Worm (Caenorhabditis elegans) whole organism, mixed stage, embryonic: ENCODE measurements around the gene clh-1.

Experiments
- M03D4.4 ChIP-seq: sonication (generic microtip); optimal IDR thresholded peaks from 2 replicates; lab custom pipeline; 2017; ENCODE audit warnings: mild to moderate bottlenecking, missing genetic modification characterization, missing compliant biosample characterization
- bed-3 ChIP-seq: fragments of 200-800 bp; sonication (Bioruptor generic); optimal IDR thresholded peaks from 3 replicates; lab custom pipeline; 2018; ENCODE audit warnings: mild to moderate bottlenecking, missing genetic modification characterization, moderate library complexity, missing compliant biosample characterization
- blmp-1 ChIP-seq: fragments of 150-350 bp; optimal IDR thresholded peaks from 2 replicates; lab custom pipeline; 2014; ENCODE audit warnings: missing biosample characterization, missing genetic modification characterization
- ceh-39 ChIP-seq: fragments of 150-350 bp; optimal IDR thresholded peaks from 2 replicates; lab custom pipeline; 2014; ENCODE audit warnings: missing biosample characterization, missing genetic modification characterization
- ceh-43 ChIP-seq: fragments of 200-800 bp; sonication (Bioruptor generic); optimal IDR thresholded peaks from 2 replicates; lab custom pipeline; 2018; ENCODE audit warnings: mild to moderate bottlenecking, missing genetic modification characterization, moderate library complexity, missing compliant biosample characterization
- ceh-83 ChIP-seq: fragments of 200-800 bp; sonication (Bioruptor generic); optimal IDR thresholded peaks from 2 replicates; lab custom pipeline; 2018; ENCODE audit warnings: mild to moderate bottlenecking, missing genetic modification characterization, missing compliant biosample characterization
- ces-1 ChIP-seq: fragments of 150-350 bp; optimal IDR thresholded peaks from 2 replicates; lab custom pipeline; 2014; ENCODE audit warnings: missing biosample characterization, missing genetic modification reagents, missing genetic modification characterization
- cnd-1 ChIP-seq: fragments of 200-800 bp; sonication (Bioruptor generic); optimal IDR thresholded peaks from 2 replicates; lab custom pipeline; 2018; ENCODE audit warnings: mild to moderate bottlenecking, missing genetic modification characterization, missing compliant biosample characterization
- drap-1 ChIP-seq: fragments of 200-800 bp; sonication (Bioruptor generic); optimal IDR thresholded peaks from 3 replicates; lab custom pipeline; 2018; ENCODE audit warnings: mild to moderate bottlenecking, missing genetic modification characterization, missing compliant biosample characterization
- elt-1 ChIP-seq: sonication (generic microtip); optimal IDR thresholded peaks from 2 replicates; lab custom pipeline; 2017; ENCODE audit warnings: missing genetic modification characterization, mild to moderate bottlenecking, missing compliant biosample characterization, antibody characterized with exemption, moderate library complexity, borderline replicate concordance; ENCODE audit not compliant: insufficient read depth
- elt-3 ChIP-seq: fragments of 150-350 bp; optimal IDR thresholded peaks from 2 replicates; lab custom pipeline; 2014; ENCODE audit warnings: missing biosample characterization, missing genetic modification characterization
- flh-1 ChIP-seq: fragments of 200-800 bp; sonication (Bioruptor generic); optimal IDR thresholded peaks from 2 replicates; lab custom pipeline; 2018; ENCODE audit warnings: mild to moderate bottlenecking, missing genetic modification characterization, moderate library complexity, missing compliant biosample characterization
- ham-2 ChIP-seq: fragments of 200-800 bp; sonication (Bioruptor generic); optimal IDR thresholded peaks from 2 replicates; lab custom pipeline; 2018; ENCODE audit warnings: mild to moderate bottlenecking, missing genetic modification characterization, missing compliant biosample characterization
- hlh-1 ChIP-seq: fragments of 150-350 bp; optimal IDR thresholded peaks from 2 replicates; lab custom pipeline; 2014; ENCODE audit warnings: missing biosample characterization, missing genetic modification reagents, missing genetic modification characterization
- lin-13 ChIP-seq: fragments of 150-350 bp; optimal IDR thresholded peaks from 2 replicates; lab custom pipeline; 2014; ENCODE audit warnings: missing biosample characterization, missing genetic modification characterization
- lin-32 ChIP-seq: fragments of 200-800 bp; sonication (Bioruptor generic); optimal IDR thresholded peaks from 2 replicates; lab custom pipeline; 2018; ENCODE audit warnings: mild to moderate bottlenecking, missing genetic modification characterization, missing compliant biosample characterization
- lsy-2 ChIP-seq: fragments of 150-350 bp; optimal IDR thresholded peaks from 2 replicates; lab custom pipeline; 2014; ENCODE audit warnings: missing biosample characterization, missing genetic modification characterization
- mab-5 ChIP-seq: fragments of 150-350 bp; optimal IDR thresholded peaks from 2 replicates; lab custom pipeline; 2014; ENCODE audit warnings: missing biosample characterization, missing genetic modification characterization
- mep-1 ChIP-seq: fragments of 150-350 bp; optimal IDR thresholded peaks from 2 replicates; lab custom pipeline; 2017; ENCODE audit warnings: missing biosample characterization, missing genetic modification reagents, missing genetic modification characterization, inconsistent platforms
- mls-2 ChIP-seq: sonication (generic microtip); optimal IDR thresholded peaks from 2 replicates; lab custom pipeline; 2016; ENCODE audit warnings: mild to moderate bottlenecking, missing genetic modification characterization, moderate library complexity, missing compliant biosample characterization
- nhr-12 ChIP-seq: fragments of 150-350 bp; optimal IDR thresholded peaks from 2 replicates; lab custom pipeline; 2014; ENCODE audit warnings: missing biosample characterization, missing genetic modification characterization
- nhr-2 ChIP-seq: fragments of 150-350 bp; optimal IDR thresholded peaks from 2 replicates; lab custom pipeline; 2014; ENCODE audit warnings: missing biosample characterization, missing genetic modification characterization
- nhr-237 ChIP-seq: fragments of 150-350 bp; optimal IDR thresholded peaks from 2 replicates; lab custom pipeline; 2014; ENCODE audit warnings: missing biosample characterization, missing genetic modification characterization
- nhr-28 ChIP-seq: fragments of 150-350 bp; optimal IDR thresholded peaks from 2 replicates; lab custom pipeline; 2014; ENCODE audit warnings: missing biosample characterization, missing genetic modification characterization
- nhr-76 ChIP-seq: sonication (generic microtip); optimal IDR thresholded peaks from 2 replicates; lab custom pipeline; 2017; ENCODE audit warnings: missing biosample characterization, missing genetic modification characterization
- pha-4 ChIP-seq: fragments of 150-350 bp; optimal IDR thresholded peaks from 2 replicates; lab custom pipeline; 2018; ENCODE audit warnings: missing biosample characterization, missing genetic modification reagents, missing genetic modification characterization
- sem-2 ChIP-seq: fragments of 200-800 bp; sonication (Bioruptor generic); optimal IDR thresholded peaks from 2 replicates; lab custom pipeline; 2018; ENCODE audit warnings: mild to moderate bottlenecking, missing genetic modification characterization, missing compliant biosample characterization
- snpc-4 ChIP-seq: fragments of 150-350 bp; optimal IDR thresholded peaks from 2 replicates; lab custom pipeline; 2014; ENCODE audit warnings: missing biosample characterization, missing genetic modification characterization
- sptf-1 ChIP-seq: sonication (generic microtip); optimal IDR thresholded peaks from 2 replicates; lab custom pipeline; 2017; ENCODE audit warnings: mild to moderate bottlenecking, missing genetic modification characterization, moderate library complexity, missing compliant biosample characterization
- tbx-8 ChIP-seq: fragments of 200-800 bp; sonication (Bioruptor generic); optimal IDR thresholded peaks from 2 replicates; lab custom pipeline; 2018; ENCODE audit warnings: mild to moderate bottlenecking, missing genetic modification characterization, moderate library complexity, missing compliant biosample characterization
- unc-120 ChIP-seq: sonication (generic microtip); optimal IDR thresholded peaks from 2 replicates; lab custom pipeline; 2017; ENCODE audit warnings: missing genetic modification characterization, missing compliant biosample characterization; ENCODE audit not compliant: poor library complexity, severe bottlenecking
- unc-39 ChIP-seq: fragments of 150-350 bp; optimal IDR thresholded peaks from 2 replicates; lab custom pipeline; 2014; ENCODE audit warnings: missing biosample characterization, missing genetic modification characterization
- unc-62 ChIP-seq: fragments of 150-350 bp; optimal IDR thresholded peaks from 2 replicates; lab custom pipeline; 2014; ENCODE audit warnings: missing biosample characterization, missing genetic modification reagents, missing genetic modification characterization
- zip-8 ChIP-seq: fragments of 150-350 bp; optimal IDR thresholded peaks from 2 replicates; lab custom pipeline; 2014; ENCODE audit warnings: missing biosample characterization, missing genetic modification characterization
- ztf-11 ChIP-seq: fragments of 150-350 bp; optimal IDR thresholded peaks from 2 replicates; lab custom pipeline; 2014; ENCODE audit warnings: missing biosample characterization, missing genetic modification characterization

The clh-1 gene

ce11 chrII:11888150-11888549, 31.9 kb upstream of the clh-1 start:
- TF ChIP-seq elt-1 (tag; lab: Kevin White, UChicago) (peak; percentile 86), nhr-28 (no peak)
- TF ChIP-seq, all 35 proteins: peak for 1

DNA sequence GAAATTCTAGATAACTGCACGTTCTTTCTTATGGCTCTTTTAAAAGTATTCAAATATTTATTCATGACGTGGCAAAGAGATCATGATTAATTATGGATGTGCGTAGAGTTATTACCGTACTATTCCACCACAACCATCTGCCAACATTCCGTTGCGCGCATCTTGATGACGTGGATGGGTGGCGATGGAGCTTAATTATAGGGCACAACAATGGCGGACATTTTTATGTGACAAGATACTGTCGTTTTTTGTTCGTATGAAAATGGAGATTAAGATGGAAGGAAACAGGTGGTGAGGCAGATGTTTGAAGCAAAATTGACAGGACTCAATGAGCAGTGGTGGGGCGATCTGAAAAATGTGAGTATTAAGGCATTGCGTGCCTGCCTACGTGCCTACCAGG, 31.5 kb upstream of the clh-1 start:
- TF ChIP-seq flh-1, result no peak
- no peak for TF ChIP-seq mls-2 (tag; lab: Kevin White, UChicago)
- TF ChIP-seq ham-2 (GFP tag; lab: Kevin White, UChicago), result no peak
- TF ChIP-seq bed-3 (GFP tag; lab: Kevin White, UChicago), result no peak
- no peak for TF ChIP-seq mab-5
- TF ChIP-seq sem-2 (GFP tag; lab: Kevin White, UChicago), result no peak
- TF ChIP-seq ztf-11 (tag; lab: Kevin White, UChicago), result no peak
- TF ChIP-seq lin-13 (tag; lab: Kevin White, UChicago), result no peak
- peak; percentile 31 for TF ChIP-seq lsy-2 (tag; lab: Kevin White, UChicago)
- no peak for TF ChIP-seq ceh-83
- no peak for TF ChIP-seq nhr-28
- no peak for TF ChIP-seq nhr-237 (tag; lab: Kevin White, UChicago)
- no peak for TF ChIP-seq unc-39 (tag; lab: Kevin White, UChicago)
- TF ChIP-seq hlh-1 (tag; lab: Kevin White, UChicago), result no peak
- TF ChIP-seq M03D4.4 (tag; lab: Kevin White, UChicago), result no peak
- TF ChIP-seq sptf-1 (tag; lab: Kevin White, UChicago), result peak; percentile 20
- no peak for TF ChIP-seq blmp-1 (tag; lab: Kevin White, UChicago)
- TF ChIP-seq tbx-8 (GFP tag; lab: Kevin White, UChicago), result no peak
- peak; percentile 88 for TF ChIP-seq cnd-1 (tag; lab: Kevin White, UChicago)
- peak; percentile 6 for TF ChIP-seq mep-1 (tag; lab: Kevin White, UChicago)
- no peak for TF ChIP-seq drap-1
- TF ChIP-seq unc-62, result peak; percentile 69
- TF ChIP-seq zip-8 (tag; lab: Kevin White, UChicago), result peak; percentile 40
- TF ChIP-seq nhr-2 (tag; lab: Kevin White, UChicago), result peak; percentile 50
- TF ChIP-seq unc-120 (tag; lab: Kevin White, UChicago), result no peak
- TF ChIP-seq elt-3 (tag; lab: Kevin White, UChicago), result no peak
- no peak for TF ChIP-seq nhr-76 (tag; lab: Kevin White, UChicago)
- no peak for TF ChIP-seq pha-4 (tag; lab: Kevin White, UChicago)
- peak; percentile 14 for TF ChIP-seq nhr-12 (tag; lab: Kevin White, UChicago)
- TF ChIP-seq ces-1, result no peak
- TF ChIP-seq elt-1 (tag; lab: Kevin White, UChicago), result no peak
- no peak for TF ChIP-seq ceh-43 (GFP tag; lab: Kevin White, UChicago)
- no peak for TF ChIP-seq ceh-39 (tag; lab: Kevin White, UChicago)
- no peak for TF ChIP-seq snpc-4 (tag; lab: Kevin White, UChicago)
- TF ChIP-seq lin-32, result peak; percentile 98

ce11 chrII:11883648-11884047, 27.4 kb upstream of the clh-1 start, which contains the start of gene ZK930.6:
TSS of gene ZK930.6 (plus strand) at chrII:11883948.
- TF ChIP-seq flh-1, result no peak
- no peak for TF ChIP-seq sem-2 (GFP tag; lab: Kevin White, UChicago)
- no peak for TF ChIP-seq ces-1
- no peak for TF ChIP-seq M03D4.4 (tag; lab: Kevin White, UChicago)

ce11 chrII:11880456-11881353, 24.4 kb upstream of the clh-1 start:
- TF ChIP-seq lin-13 (tag; lab: Kevin White, UChicago), result no peak
- no peak for TF ChIP-seq tbx-8 (GFP tag; lab: Kevin White, UChicago)
- TF ChIP-seq mls-2 (tag; lab: Kevin White, UChicago), result no peak
- TF ChIP-seq unc-39 (tag; lab: Kevin White, UChicago), result no peak
- peak; percentile 16 for TF ChIP-seq ham-2 (GFP tag; lab: Kevin White, UChicago)
- TF ChIP-seq ceh-83, result no peak
- TF ChIP-seq nhr-76 (tag; lab: Kevin White, UChicago), result no peak
- no peak for TF ChIP-seq unc-62
- TF ChIP-seq lsy-2 (tag; lab: Kevin White, UChicago), result no peak
- TF ChIP-seq nhr-237 (tag; lab: Kevin White, UChicago), result no peak
- TF ChIP-seq ceh-39 (tag; lab: Kevin White, UChicago), result peak; percentile 15
- TF ChIP-seq blmp-1 (tag; lab: Kevin White, UChicago), result peak; percentile 67
- TF ChIP-seq mep-1 (tag; lab: Kevin White, UChicago), result no peak
- no peak for TF ChIP-seq sem-2 (GFP tag; lab: Kevin White, UChicago)
- no peak for TF ChIP-seq drap-1
- no peak for TF ChIP-seq nhr-12 (tag; lab: Kevin White, UChicago)
- TF ChIP-seq zip-8 (tag; lab: Kevin White, UChicago), result no peak
- no peak for TF ChIP-seq ceh-43 (GFP tag; lab: Kevin White, UChicago)
- TF ChIP-seq M03D4.4 (tag; lab: Kevin White, UChicago), result peak; percentile 29
- TF ChIP-seq nhr-2 (tag; lab: Kevin White, UChicago), result peak; percentile 81
